Fruit fly (Drosophila melanogaster) whole organism, embryonic: ENCODE results near the gene Kaz-m1.
A peak's percentile ranks its signal among the peaks of the same experiment; 100 is the strongest.

Experiments
- Bdp1 ChIP-seq: fragments of 200-800 bp; sonication (Bioruptor generic); optimal IDR thresholded peaks from 3 replicates; lab custom pipeline; 2016; ENCODE audit warnings: missing biosample characterization, missing genetic modification characterization
- Bgb ChIP-seq: fragments of 200-800 bp; sonication (Bioruptor generic); IDR thresholded peaks from 2 replicates; pipeline ENCODE4 v1.3.6; 2022; ENCODE audit warnings: missing biosample characterization, missing genetic modification characterization; ENCODE audit not compliant: partially characterized antibody
- CG1024 ChIP-seq: fragments of 200-800 bp; sonication (Bioruptor generic); IDR thresholded peaks from 2 replicates; pipeline ENCODE4 v1.3.6; 2022; ENCODE audit warnings: missing biosample characterization, missing genetic modification characterization
- CG10431 ChIP-seq: fragments of 200-800 bp; sonication (Bioruptor generic); optimal IDR thresholded peaks from 3 replicates; lab custom pipeline; 2018; ENCODE audit warnings: missing biosample characterization, mild to moderate bottlenecking, missing genetic modification characterization
- CG10654 ChIP-seq: fragments of 200-800 bp; sonication (Bioruptor generic); optimal IDR thresholded peaks from 2 replicates; lab custom pipeline; 2016; ENCODE audit warnings: missing biosample characterization, missing genetic modification characterization
- CG12391 ChIP-seq: fragments of 200-800 bp; sonication (Bioruptor generic); optimal IDR thresholded peaks from 3 replicates; lab custom pipeline; 2018; ENCODE audit warnings: missing biosample characterization, mild to moderate bottlenecking, missing genetic modification characterization, moderate library complexity
- CG14860 ChIP-seq: fragments of 200-800 bp; sonication (Bioruptor generic); IDR thresholded peaks from 3 replicates; pipeline ENCODE4 v1.3.6; 2022; ENCODE audit warnings: missing biosample characterization, missing genetic modification characterization; ENCODE audit not compliant: partially characterized antibody
- CG15514 ChIP-seq: fragments of 200-800 bp; sonication (Bioruptor generic); optimal IDR thresholded peaks from 3 replicates; lab custom pipeline; 2017; ENCODE audit warnings: missing biosample characterization, missing genetic modification characterization, mild to moderate bottlenecking, moderate library complexity, missing genetic modification reagents
- CG17612 ChIP-seq: fragments of 200-800 bp; sonication (Bioruptor generic); IDR thresholded peaks from 2 replicates; pipeline ENCODE4 v1.3.6; 2022; ENCODE audit warnings: missing biosample characterization, missing genetic modification characterization
- CG1792 ChIP-seq: fragments of 200-800 bp; sonication (Bioruptor generic); optimal IDR thresholded peaks from 2 replicates; lab custom pipeline; 2016; ENCODE audit warnings: missing biosample characterization, missing genetic modification characterization
- CG18476 ChIP-seq: fragments of 200-800 bp; sonication (Bioruptor generic); optimal IDR thresholded peaks from 2 replicates; lab custom pipeline; 2016; ENCODE audit warnings: missing biosample characterization, mild to moderate bottlenecking, missing genetic modification characterization
- CG4282 ChIP-seq: fragments of 200-800 bp; sonication (Bioruptor generic); optimal IDR thresholded peaks from 2 replicates; lab custom pipeline; 2016; ENCODE audit warnings: missing biosample characterization, missing genetic modification characterization
- CG4730 ChIP-seq: fragments of 200-800 bp; sonication (Bioruptor generic); IDR thresholded peaks from 2 replicates; pipeline ENCODE4 v1.3.6; 2022; ENCODE audit warnings: missing biosample characterization, missing genetic modification characterization
- CG7271 ChIP-seq: fragments of 200-800 bp; sonication (Bioruptor generic); optimal IDR thresholded peaks from 2 replicates; lab custom pipeline; 2018; ENCODE audit warnings: missing biosample characterization, mild to moderate bottlenecking, missing genetic modification characterization, moderate library complexity
- CG7556 ChIP-seq: fragments of 200-800 bp; sonication (Bioruptor generic); optimal IDR thresholded peaks from 2 replicates; lab custom pipeline; 2017; ENCODE audit warnings: missing biosample characterization, mild to moderate bottlenecking, missing genetic modification characterization
- CG9215 ChIP-seq: fragments of 200-800 bp; sonication (Bioruptor generic); IDR thresholded peaks from 2 replicates; pipeline ENCODE4 v1.3.6; 2022; ENCODE audit warnings: missing biosample characterization, missing genetic modification characterization
- Dip2 ChIP-seq: fragments of 200-800 bp; sonication (Bioruptor generic); IDR thresholded peaks from 2 replicates; pipeline ENCODE4 v1.3.6; 2022; ENCODE audit warnings: missing biosample characterization, missing genetic modification characterization
- HHEX ChIP-seq: fragments of 200-800 bp; sonication (Bioruptor generic); optimal IDR thresholded peaks from 3 replicates; lab custom pipeline; 2017; ENCODE audit warnings: missing biosample characterization, mild to moderate bottlenecking, missing genetic modification characterization, missing genetic modification reagents
- Hey ChIP-seq: fragments of 200-800 bp; sonication (Bioruptor generic); optimal IDR thresholded peaks from 3 replicates; lab custom pipeline; 2018; ENCODE audit warnings: missing biosample characterization, mild to moderate bottlenecking, missing genetic modification characterization
- Hmr ChIP-seq: fragments of 200-800 bp; sonication (Bioruptor generic); optimal IDR thresholded peaks from 3 replicates; lab custom pipeline; 2017; ENCODE audit warnings: mild to moderate bottlenecking, missing biosample characterization, missing genetic modification reagents, missing genetic modification characterization
- Hsf ChIP-seq: fragments of 200-800 bp; sonication (Bioruptor generic); optimal IDR thresholded peaks from 3 replicates; lab custom pipeline; 2016; ENCODE audit warnings: missing biosample characterization, missing genetic modification characterization
- Meics ChIP-seq: fragments of 200-800 bp; sonication (Bioruptor generic); optimal IDR thresholded peaks from 2 replicates; lab custom pipeline; 2017; ENCODE audit warnings: missing biosample characterization, mild to moderate bottlenecking, missing genetic modification characterization
- Neu2 ChIP-seq: fragments of 200-800 bp; sonication (Bioruptor generic); optimal IDR thresholded peaks from 3 replicates; lab custom pipeline; 2016; ENCODE audit warnings: missing biosample characterization, missing genetic modification characterization, borderline replicate concordance
- abd-A ChIP-seq: fragments of 200-800 bp; sonication (Bioruptor generic); optimal IDR thresholded peaks from 3 replicates; lab custom pipeline; 2019; ENCODE audit warnings: missing biosample characterization, mild to moderate bottlenecking, missing genetic modification characterization, moderate library complexity
- al ChIP-seq: fragments of 200-800 bp; sonication (Bioruptor generic); IDR thresholded peaks from 2 replicates; pipeline ENCODE4 v1.3.6; 2022; ENCODE audit warnings: missing biosample characterization, missing genetic modification characterization
- crc ChIP-seq: fragments of 200-800 bp; sonication (Bioruptor generic); optimal IDR thresholded peaks from 2 replicates; lab custom pipeline; 2016; ENCODE audit warnings: missing biosample characterization, missing genetic modification characterization
- cwo ChIP-seq: fragments of 200-800 bp; sonication (Bioruptor generic); optimal IDR thresholded peaks from 3 replicates; lab custom pipeline; 2017; ENCODE audit warnings: missing biosample characterization, missing genetic modification characterization, mild to moderate bottlenecking, moderate library complexity, missing genetic modification reagents
- disco-r ChIP-seq: fragments of 200-800 bp; sonication (Bioruptor generic); optimal IDR thresholded peaks from 2 replicates; lab custom pipeline; 2016; ENCODE audit warnings: missing biosample characterization, missing genetic modification characterization
- en ChIP-seq: fragments of 200-800 bp; sonication (Bioruptor generic); optimal IDR thresholded peaks from 2 replicates; lab custom pipeline; 2016; ENCODE audit warnings: missing biosample characterization, missing genetic modification characterization
- gsb ChIP-seq: fragments of 200-800 bp; sonication (Bioruptor generic); IDR thresholded peaks from 2 replicates; pipeline ENCODE4 v1.3.6; 2022; ENCODE audit warnings: missing biosample characterization, missing genetic modification characterization
- knrl ChIP-seq: fragments of 200-800 bp; sonication (Bioruptor generic); IDR thresholded peaks from 3 replicates; pipeline ENCODE4 v1.3.6; 2022; ENCODE audit warnings: missing biosample characterization, missing genetic modification characterization; ENCODE audit not compliant: partially characterized antibody
- pan ChIP-seq, 4 experiments: fragments of >200 bp in 3 of 4; fragments of 200-800 bp in 1 of 4; sonication (Bioruptor generic) in 1 of 4; optimal IDR thresholded peaks in 3 of 4; IDR thresholded peaks in 1 of 4; 2 replicates each; pipeline versions ENCODE4 v1.3.6 to Lab custom; 2017 to 2022; ENCODE audit warnings: missing biosample characterization in 2 of 4, missing genetic modification characterization in 2 of 4, mixed read lengths in 1 of 4
- row ChIP-seq: fragments of 200-800 bp; sonication (Bioruptor generic); IDR thresholded peaks from 3 replicates; pipeline ENCODE4 v1.3.6; 2022; ENCODE audit warnings: missing biosample characterization, missing genetic modification characterization
- sens ChIP-seq: fragments of 200-800 bp; sonication (Bioruptor generic); peaks from one replicate; lab custom pipeline; 2016; ENCODE audit warnings: missing biosample characterization, missing genetic modification characterization
- sens-2 ChIP-seq: fragments of 200-800 bp; sonication (Bioruptor generic); IDR thresholded peaks from 2 replicates; pipeline ENCODE4 v1.3.6; 2022; ENCODE audit warnings: missing biosample characterization, missing genetic modification characterization
- shn ChIP-seq: fragments of 200-800 bp; sonication (Bioruptor generic); optimal IDR thresholded peaks from 3 replicates; lab custom pipeline; 2016; ENCODE audit warnings: missing biosample characterization, missing genetic modification characterization
- so ChIP-seq: fragments of 200-800 bp; sonication (Bioruptor generic); IDR thresholded peaks from 3 replicates; pipeline ENCODE4 v1.3.6; 2022; ENCODE audit warnings: missing biosample characterization, missing genetic modification characterization
- stwl ChIP-seq: fragments of 200-800 bp; sonication (Bioruptor generic); optimal IDR thresholded peaks from 3 replicates; lab custom pipeline; 2018; ENCODE audit warnings: missing biosample characterization, mild to moderate bottlenecking, missing genetic modification characterization, moderate library complexity
- toy ChIP-seq: fragments of 200-800 bp; sonication (Bioruptor generic); IDR thresholded peaks from 2 replicates; pipeline ENCODE4 v1.3.6; 2022; ENCODE audit warnings: missing biosample characterization, missing genetic modification characterization
- trem ChIP-seq: fragments of 200-800 bp; optimal IDR thresholded peaks from 3 replicates; lab custom pipeline; 2019; ENCODE audit warnings: missing biosample characterization, mild to moderate bottlenecking, missing genetic modification characterization, moderate library complexity

Gene Kaz-m1

dm6 chr3R:26034643-26035368, 20.3 kb downstream of the Kaz-m1 start (continued):
- TF ChIP-seq shn (GFP tag; lab: Kevin White, UChicago), result no peak
- TF ChIP-seq CG4730 (GFP tag; lab: Robert Waterston, UW), result no peak
- TF ChIP-seq Hey (tag; lab: Kevin White, UChicago), result peak; percentile 63
- TF ChIP-seq knrl (GFP tag; lab: Robert Waterston, UW), result no peak
- TF ChIP-seq en (GFP tag; lab: Kevin White, UChicago), result no peak
- no peak for TF ChIP-seq CG9215
- TF ChIP-seq Hmr (GFP tag; lab: Kevin White, UChicago), result no peak
- TF ChIP-seq CG12391 (tag; lab: Kevin White, UChicago), result no peak
- TF ChIP-seq toy (GFP tag; lab: Robert Waterston, UW), result no peak
- TF ChIP-seq abd-A (tag; lab: Kevin White, UChicago), result peak; percentile 17
- TF ChIP-seq sens-2 (GFP tag; lab: Robert Waterston, UW), result no peak
- no peak for TF ChIP-seq CG1024
- no peak for TF ChIP-seq CG17612 (GFP tag; lab: Robert Waterston, UW)
- TF ChIP-seq Bdp1 (GFP tag; lab: Kevin White, UChicago), result no peak
- no peak for TF ChIP-seq CG10654
- no peak for TF ChIP-seq CG1792 (GFP tag; lab: Kevin White, UChicago)
- TF ChIP-seq so (GFP tag; lab: Robert Waterston, UW), result no peak
- no peak for TF ChIP-seq CG15514
- no peak for TF ChIP-seq cwo
- TF ChIP-seq gsb (GFP tag; lab: Robert Waterston, UW), result no peak
- TF ChIP-seq CG18476 (GFP tag; lab: Kevin White, UChicago), result no peak
- no peak for TF ChIP-seq trem
- no peak for TF ChIP-seq al (GFP tag; lab: Robert Waterston, UW)
- TF ChIP-seq disco-r (GFP tag; lab: Kevin White, UChicago), result no peak
- no peak for TF ChIP-seq stwl (tag; lab: Kevin White, UChicago)
- no peak for TF ChIP-seq Neu2 (GFP tag; lab: Kevin White, UChicago)
- no peak for TF ChIP-seq crc (GFP tag; lab: Kevin White, UChicago)
- TF ChIP-seq Bgb (GFP tag; lab: Robert Waterston, UW), result no peak
- TF ChIP-seq HHEX (GFP tag; lab: Kevin White, UChicago), result no peak
- no peak for TF ChIP-seq Hsf (GFP tag; lab: Kevin White, UChicago)
- TF ChIP-seq CG7271 (tag; lab: Kevin White, UChicago), result no peak
- TF ChIP-seq Dip2, result no peak
- no peak for TF ChIP-seq CG10431 (GFP tag; lab: Kevin White, UChicago)
- no peak for TF ChIP-seq CG7556 (GFP tag; lab: Kevin White, UChicago)

dm6 chr3R:26035369-26035656, 20.8 kb downstream of the Kaz-m1 start:
- peak; percentile 56 for TF ChIP-seq row
- TF ChIP-seq CG4282 (GFP tag; lab: Kevin White, UChicago), result peak; percentile 7
- no peak for TF ChIP-seq pan (optimal IDR thresholded peaks at IDR 0.05; lab: Kevin White, UChicago)
- TF ChIP-seq pan (GFP tag; optimal IDR thresholded peaks at IDR 0.05 in 1 of 2, IDR thresholded peaks at IDR 0.05 in 1 of 2), result peak in 1 of 2 experiments; percentile 25
- TF ChIP-seq sens, result peak; percentile 70
- TF ChIP-seq Meics (GFP tag; lab: Kevin White, UChicago), result no peak
- 0 out of 3 replicates have a peak, but pooled peaks have one; percentile 35 for TF ChIP-seq CG14860 (GFP tag; lab: Robert Waterston, UW)
